Worm (Caenorhabditis elegans): Measurements from ENCODE around the gene idpp-12.

Gene idpp-12

ce11 chrIV:3341170-3341569, 37.4 kb downstream of the idpp-12 start, which contains the start of gene F42A6.2:
F42A6.2 (plus strand) TSS chrIV:3341470.
- TF ChIP-seq pros-1 (tag; optimal IDR thresholded peaks at IDR 0.05): no peak
- TF ChIP-seq pat-9 (tag; optimal IDR thresholded peaks at IDR 0.05): no peak
- no peak for TF ChIP-seq ceh-19 (GFP tag; optimal IDR thresholded peaks at IDR 0.05)
- no peak for TF ChIP-seq ref-2 (tag; optimal IDR thresholded peaks at IDR 0.05)
- TF ChIP-seq hlh-30 (tag; optimal IDR thresholded peaks at IDR 0.05; ENCODE audit: insufficient read depth): no peak
- TF ChIP-seq ceh-45 (GFP tag; IDR thresholded peaks at IDR 0.05): no peak
- TF ChIP-seq ceh-22 (tag; optimal IDR thresholded peaks at IDR 0.05): no peak
- no peak for TF ChIP-seq zip-5 (tag; optimal IDR thresholded peaks at IDR 0.05)
- no peak for TF ChIP-seq ama-1 (optimal IDR thresholded peaks at IDR 0.05)
- no peak for TF ChIP-seq tbx-7 (tag; optimal IDR thresholded peaks at IDR 0.05)
- no peak for TF ChIP-seq K09A11.1 (tag; optimal IDR thresholded peaks at IDR 0.05; ENCODE audit: insufficient read depth)
- no peak for TF ChIP-seq ceh-18 (tag; optimal IDR thresholded peaks at IDR 0.05)
- no peak for TF ChIP-seq hlh-15 (tag; optimal IDR thresholded peaks at IDR 0.05)
- no peak for TF ChIP-seq rnt-1 (tag; optimal IDR thresholded peaks at IDR 0.05)
- TF ChIP-seq Y22D7AL.16 (tag; optimal IDR thresholded peaks at IDR 0.05): no peak
- TF ChIP-seq eyg-1 (tag; optimal IDR thresholded peaks at IDR 0.05): no peak
- no peak for TF ChIP-seq ztf-16 (tag; optimal IDR thresholded peaks at IDR 0.05)

DNA sequence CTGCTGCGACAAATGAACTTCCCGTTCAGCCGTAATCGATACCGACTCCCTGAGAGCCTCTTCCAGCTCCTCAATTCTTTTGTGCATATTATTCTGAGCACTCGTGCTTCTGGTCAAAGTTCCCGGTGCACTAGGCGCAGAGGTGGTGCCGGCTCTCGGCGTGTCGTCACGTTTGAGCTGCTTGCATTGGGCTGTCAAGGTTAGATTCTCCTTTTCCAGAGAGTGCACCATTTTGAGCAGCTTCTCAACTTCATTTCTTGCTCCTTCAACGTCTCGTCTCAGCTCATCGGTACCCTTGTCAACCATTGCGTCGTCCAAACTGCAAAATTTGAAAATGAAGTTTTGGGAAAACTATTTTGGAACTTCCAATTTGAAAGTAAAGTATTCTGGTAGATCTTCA, 41.7 kb downstream of the idpp-12 start:
- TF ChIP-seq lim-6 (tag; optimal IDR thresholded peaks at IDR 0.05) (no peak), ahr-1 (tag; optimal IDR thresholded peaks at IDR 0.05) (no peak), pax-1 (tag; optimal IDR thresholded peaks at IDR 0.05) (no peak), C08G9.2 (tag; optimal IDR thresholded peaks at IDR 0.05) (no peak), ama-1 (optimal IDR thresholded peaks at IDR 0.05) (no peak), mec-3 (tag; optimal IDR thresholded peaks at IDR 0.05; ENCODE audit: borderline replicate concordance) (no peak), ceh-45 (GFP tag; IDR thresholded peaks at IDR 0.05) (no peak), unc-3 (GFP tag; conservative IDR thresholded peaks at IDR 0.05) (no peak), unc-3 (tag; optimal IDR thresholded peaks at IDR 0.05) (no peak), hlh-6 (tag; optimal IDR thresholded peaks at IDR 0.05) (no peak), unc-55 (GFP tag; optimal IDR thresholded peaks at IDR 0.05) (no peak), syd-9 (tag; optimal IDR thresholded peaks at IDR 0.05) (no peak), ttx-3 (tag; optimal IDR thresholded peaks at IDR 0.05) (no peak), odd-2 (tag; optimal IDR thresholded peaks at IDR 0.05) (no peak), lin-11 (tag; optimal IDR thresholded peaks at IDR 0.05) (no peak), ceh-2 (tag; optimal IDR thresholded peaks at IDR 0.05) (no peak), sox-4 (tag; optimal IDR thresholded peaks at IDR 0.05) (no peak), pha-2 (tag; optimal IDR thresholded peaks at IDR 0.05) (no peak), eyg-1 (tag; optimal IDR thresholded peaks at IDR 0.05) (no peak)

DNA sequence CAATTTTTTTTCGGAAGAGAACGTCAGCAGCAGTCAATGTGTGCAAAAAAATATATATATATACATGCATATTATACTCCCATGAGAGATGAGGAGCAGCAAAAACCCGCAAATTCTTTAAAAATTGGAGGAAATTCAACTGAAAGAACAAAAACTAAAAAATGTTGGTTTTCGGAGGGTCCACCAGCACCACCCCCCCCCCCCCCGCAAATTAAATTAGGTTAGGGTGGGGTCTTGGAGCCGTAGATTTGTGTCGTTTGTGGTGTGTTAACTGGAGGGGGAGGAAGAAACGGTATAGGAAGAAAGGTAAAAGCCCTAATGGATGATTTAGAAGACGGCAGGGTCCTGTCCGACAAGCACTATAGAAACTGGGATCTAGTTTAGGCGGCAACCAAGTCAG, 44.5 kb downstream of the idpp-12 start:
- TF ChIP-seq pat-9 (tag; optimal IDR thresholded peaks at IDR 0.05) (no peak), ceh-31 (tag; optimal IDR thresholded peaks at IDR 0.05) (no peak), nhr-11 (tag; optimal IDR thresholded peaks at IDR 0.05) (no peak), F13H6.1 (tag; optimal IDR thresholded peaks at IDR 0.05) (no peak), unc-86 (tag; optimal IDR thresholded peaks at IDR 0.05) (no peak), zip-5 (tag; optimal IDR thresholded peaks at IDR 0.05) (no peak), fkh-10 (GFP tag; optimal IDR thresholded peaks at IDR 0.05) (no peak), unc-42 (tag; optimal IDR thresholded peaks at IDR 0.05) (no peak), ztf-16 (tag; optimal IDR thresholded peaks at IDR 0.05) (no peak), unc-55 (GFP tag; optimal IDR thresholded peaks at IDR 0.05) (no peak), hlh-30 (tag; optimal IDR thresholded peaks at IDR 0.05; ENCODE audit: insufficient read depth) (no peak), elt-2 (tag; optimal IDR thresholded peaks at IDR 0.05) (no peak), ceh-14 (tag; optimal IDR thresholded peaks at IDR 0.05) (no peak), fax-1 (tag; optimal IDR thresholded peaks at IDR 0.05) (no peak)
